Fruit fly (Drosophila melanogaster) whole organism, embryonic: Measurements from ENCODE around the gene H2.0.

Source experiments
- Bgb ChIP-seq: fragments of 200-800 bp; sonication (Bioruptor generic); IDR thresholded peaks from 2 replicates; pipeline ENCODE4 v1.3.6; 2022; ENCODE audit warnings: missing biosample characterization, missing genetic modification characterization; ENCODE audit not compliant: partially characterized antibody
- CG10366 ChIP-seq: fragments of 200-800 bp; sonication (Bioruptor generic); IDR thresholded peaks from 2 replicates; pipeline ENCODE4 v1.3.6; 2022; ENCODE audit warnings: missing biosample characterization, missing genetic modification characterization
- CG10462 ChIP-seq: fragments of 200-800 bp; sonication (Bioruptor generic); optimal IDR thresholded peaks from 2 replicates; lab custom pipeline; 2016; ENCODE audit warnings: missing biosample characterization, missing genetic modification characterization
- CG10959 ChIP-seq: fragments of 200-800 bp; sonication (Bioruptor generic); IDR thresholded peaks from 2 replicates; pipeline ENCODE4 v1.3.6; 2022; ENCODE audit warnings: missing biosample characterization, missing genetic modification characterization
- CG11723 ChIP-seq: fragments of 200-800 bp; sonication (Bioruptor generic); optimal IDR thresholded peaks from 2 replicates; lab custom pipeline; 2017; ENCODE audit warnings: missing biosample characterization, mild to moderate bottlenecking, missing genetic modification characterization
- CG12236 ChIP-seq: fragments of 200-800 bp; sonication (Bioruptor generic); optimal IDR thresholded peaks from 2 replicates; lab custom pipeline; 2016; ENCODE audit warnings: missing biosample characterization, missing genetic modification characterization
- CG14667 ChIP-seq: fragments of 200-800 bp; sonication (Bioruptor generic); IDR thresholded peaks from 2 replicates; pipeline ENCODE4 v1.3.6; 2022; ENCODE audit warnings: missing biosample characterization, missing genetic modification characterization
- CG17612 ChIP-seq: fragments of 200-800 bp; sonication (Bioruptor generic); IDR thresholded peaks from 2 replicates; pipeline ENCODE4 v1.3.6; 2022; ENCODE audit warnings: missing biosample characterization, missing genetic modification characterization
- CG18764 ChIP-seq: fragments of 200-800 bp; sonication (Bioruptor generic); optimal IDR thresholded peaks from 3 replicates; lab custom pipeline; 2016; ENCODE audit warnings: missing biosample characterization, missing genetic modification characterization
- CG2199 ChIP-seq: fragments of 200-800 bp; sonication (Bioruptor generic); IDR thresholded peaks from 3 replicates; pipeline ENCODE4 v1.3.6; 2022; ENCODE audit warnings: missing biosample characterization, missing genetic modification characterization
- CG32772 ChIP-seq: fragments of 200-800 bp; sonication (Bioruptor generic); IDR thresholded peaks from 2 replicates; pipeline ENCODE4 v1.3.6; 2022; ENCODE audit warnings: missing biosample characterization, missing genetic modification characterization
- CG34376 ChIP-seq: fragments of 200-800 bp; sonication (Bioruptor generic); optimal IDR thresholded peaks from 2 replicates; lab custom pipeline; 2018; ENCODE audit warnings: missing biosample characterization, mild to moderate bottlenecking, missing genetic modification characterization
- CG3726 ChIP-seq: fragments of 200-800 bp; sonication (Bioruptor generic); IDR thresholded peaks from 3 replicates; pipeline ENCODE4, ENCODE4 v1.3.6; 2022; ENCODE audit warnings: missing biosample characterization, missing genetic modification characterization
- CG4617 ChIP-seq: fragments of 200-800 bp; sonication (Bioruptor generic); optimal IDR thresholded peaks from 3 replicates; lab custom pipeline; 2016; ENCODE audit warnings: missing biosample characterization, missing genetic modification characterization, borderline replicate concordance
- CG6791 ChIP-seq: fragments of 200-800 bp; sonication (Bioruptor generic); IDR thresholded peaks from 3 replicates; pipeline ENCODE4 v1.3.6; 2022; ENCODE audit warnings: missing biosample characterization, missing genetic modification characterization; ENCODE audit not compliant: partially characterized antibody
- CG9797 ChIP-seq: fragments of 200-800 bp; sonication (Bioruptor generic); optimal IDR thresholded peaks from 3 replicates; lab custom pipeline; 2018; ENCODE audit warnings: missing biosample characterization, mild to moderate bottlenecking, missing genetic modification characterization
- Deaf1 ChIP-seq: fragments of 200-800 bp; optimal IDR thresholded peaks from 3 replicates; lab custom pipeline; 2019; ENCODE audit warnings: missing biosample characterization, mild to moderate bottlenecking, missing genetic modification characterization, moderate library complexity
- Dfd ChIP-seq, 2 experiments: fragments of >200 bp; optimal IDR thresholded peaks; 2 replicates each; lab custom pipeline; 2017; ENCODE audit warnings: missing biosample characterization in 2 of 2, missing genetic modification characterization in 2 of 2
- Dp ChIP-seq: fragments of 200-800 bp; sonication (Bioruptor generic); optimal IDR thresholded peaks from 2 replicates; lab custom pipeline; 2018; ENCODE audit warnings: missing biosample characterization, mild to moderate bottlenecking, missing genetic modification characterization, moderate library complexity
- E2f1 ChIP-seq: fragments of 200-800 bp; sonication (Bioruptor generic); IDR thresholded peaks from 2 replicates; pipeline ENCODE4 v1.3.6; 2022; ENCODE audit warnings: missing biosample characterization, missing genetic modification characterization
- GATAe ChIP-seq: fragments of 200-800 bp; sonication (Bioruptor generic); conservative IDR thresholded peaks from 2 replicates; pipeline ENCODE4 v1.3.6; 2022; ENCODE audit warnings: missing biosample characterization, missing genetic modification characterization
- Gug ChIP-seq: fragments of 200-800 bp; sonication (Bioruptor generic); IDR thresholded peaks from 4 replicates; pipeline ENCODE4 v1.3.6; 2022; ENCODE audit warnings: missing biosample characterization, missing genetic modification characterization
- Hey ChIP-seq: fragments of 200-800 bp; sonication (Bioruptor generic); optimal IDR thresholded peaks from 3 replicates; lab custom pipeline; 2018; ENCODE audit warnings: missing biosample characterization, mild to moderate bottlenecking, missing genetic modification characterization
- Hr78 ChIP-seq, 2 experiments: fragments of 200-800 bp in 1 of 2; fragments of >200 bp in 1 of 2; sonication (Bioruptor generic) in 1 of 2; optimal IDR thresholded peaks; 2 replicates each; lab custom pipeline; 2017 to 2019; ENCODE audit warnings: missing biosample characterization in 2 of 2, missing genetic modification characterization in 2 of 2, mild to moderate bottlenecking in 1 of 2, moderate library complexity in 1 of 2
- MESR4 ChIP-seq: fragments of 200-800 bp; sonication (Bioruptor generic); optimal IDR thresholded peaks from 2 replicates; lab custom pipeline; 2018; ENCODE audit warnings: missing biosample characterization, mild to moderate bottlenecking, missing genetic modification characterization, moderate library complexity
- Med ChIP-seq: fragments of 200-800 bp; sonication (Bioruptor generic); peaks from one replicate; lab custom pipeline; 2016; ENCODE audit warnings: missing biosample characterization, missing genetic modification characterization, mild to moderate bottlenecking, inconsistent platforms, moderate library complexity
- Myb ChIP-seq: fragments of 200-800 bp; sonication (Bioruptor generic); optimal IDR thresholded peaks from 2 replicates; lab custom pipeline; 2016; ENCODE audit warnings: missing biosample characterization, missing genetic modification characterization
- Rfx ChIP-seq: fragments of 200-800 bp; sonication (Bioruptor generic); IDR thresholded peaks from 2 replicates; pipeline ENCODE4 v1.3.6; 2022; ENCODE audit warnings: missing biosample characterization, missing genetic modification characterization
- ash1 ChIP-seq: fragments of 200-800 bp; sonication (Bioruptor generic); optimal IDR thresholded peaks from 2 replicates; lab custom pipeline; 2018; ENCODE audit warnings: missing biosample characterization, mild to moderate bottlenecking, missing genetic modification characterization
- cg ChIP-seq: fragments of 200-800 bp; sonication (Bioruptor generic); optimal IDR thresholded peaks from 3 replicates; lab custom pipeline; 2019; ENCODE audit warnings: missing biosample characterization, mild to moderate bottlenecking, missing genetic modification characterization, moderate library complexity
- ci ChIP-seq: fragments of 200-800 bp; sonication (Bioruptor generic); IDR thresholded peaks from 3 replicates; pipeline ENCODE4 v1.3.6; 2022; ENCODE audit warnings: missing biosample characterization, missing genetic modification characterization
- exex ChIP-seq: fragments of 200-800 bp; sonication (Bioruptor generic); optimal IDR thresholded peaks from 4 replicates; lab custom pipeline; 2018; ENCODE audit warnings: missing biosample characterization, mild to moderate bottlenecking, missing genetic modification characterization, moderate library complexity
- fd3F ChIP-seq: fragments of 200-800 bp; sonication (Bioruptor generic); optimal IDR thresholded peaks from 2 replicates; lab custom pipeline; 2018; ENCODE audit warnings: missing biosample characterization, mild to moderate bottlenecking, missing genetic modification characterization, moderate library complexity
- gem ChIP-seq: fragments of 200-800 bp; sonication (Bioruptor generic); optimal IDR thresholded peaks from 2 replicates; lab custom pipeline; 2019; ENCODE audit warnings: missing biosample characterization, mild to moderate bottlenecking, missing genetic modification characterization, moderate library complexity
- gro ChIP-seq: fragments of 200-800 bp; sonication (Bioruptor generic); optimal IDR thresholded peaks from 2 replicates; lab custom pipeline; 2016; ENCODE audit warnings: missing biosample characterization, missing genetic modification characterization
- gsb ChIP-seq: fragments of 200-800 bp; sonication (Bioruptor generic); IDR thresholded peaks from 2 replicates; pipeline ENCODE4 v1.3.6; 2022; ENCODE audit warnings: missing biosample characterization, missing genetic modification characterization
- hth ChIP-seq: fragments of >200 bp; optimal IDR thresholded peaks from 2 replicates; lab custom pipeline; 2017; ENCODE audit warnings: inconsistent platforms
- kay ChIP-seq: fragments of 200-800 bp; sonication (Bioruptor generic); optimal IDR thresholded peaks from 2 replicates; lab custom pipeline; 2016; ENCODE audit warnings: missing biosample characterization, missing genetic modification characterization
- lbe ChIP-seq: fragments of 200-800 bp; sonication (Bioruptor generic); optimal IDR thresholded peaks from 2 replicates; lab custom pipeline; 2016; ENCODE audit warnings: missing biosample characterization, mild to moderate bottlenecking, missing genetic modification characterization
- nom ChIP-seq: fragments of 200-800 bp; sonication (Bioruptor generic); optimal IDR thresholded peaks from 2 replicates; lab custom pipeline; 2017; ENCODE audit warnings: missing biosample characterization, missing genetic modification characterization, mild to moderate bottlenecking, moderate library complexity, missing genetic modification reagents
- pfk ChIP-seq: fragments of 200-800 bp; sonication (Bioruptor generic); optimal IDR thresholded peaks from 2 replicates; lab custom pipeline; 2018; ENCODE audit warnings: missing biosample characterization, mild to moderate bottlenecking, missing genetic modification characterization, moderate library complexity
- pzg ChIP-seq: fragments of 200-800 bp; sonication (Bioruptor generic); optimal IDR thresholded peaks from 3 replicates; lab custom pipeline; 2018; ENCODE audit warnings: missing biosample characterization, mild to moderate bottlenecking, missing genetic modification characterization, moderate library complexity
- row ChIP-seq: fragments of 200-800 bp; sonication (Bioruptor generic); IDR thresholded peaks from 3 replicates; pipeline ENCODE4 v1.3.6; 2022; ENCODE audit warnings: missing biosample characterization, missing genetic modification characterization
- sisA ChIP-seq: fragments of 200-800 bp; sonication (Bioruptor generic); IDR thresholded peaks from 2 replicates; pipeline ENCODE4 v1.3.6; 2022; ENCODE audit warnings: missing biosample characterization, missing genetic modification characterization
- slou ChIP-seq: fragments of 200-800 bp; sonication (Bioruptor generic); optimal IDR thresholded peaks from 3 replicates; lab custom pipeline; 2016; ENCODE audit warnings: missing biosample characterization, missing genetic modification characterization
- sr ChIP-seq: fragments of 200-800 bp; sonication (Bioruptor generic); IDR thresholded peaks from 3 replicates; pipeline ENCODE4 v1.3.6; 2022; ENCODE audit warnings: missing biosample characterization, missing genetic modification characterization
- sug ChIP-seq: fragments of 200-800 bp; optimal IDR thresholded peaks from 2 replicates; lab custom pipeline; 2019; ENCODE audit warnings: missing biosample characterization, mild to moderate bottlenecking, missing genetic modification characterization, moderate library complexity
- usp ChIP-seq: fragments of >200 bp; optimal IDR thresholded peaks from 2 replicates; lab custom pipeline; 2017; ENCODE audit warnings: missing biosample characterization, missing genetic modification characterization
- vnd ChIP-seq: fragments of 200-800 bp; sonication (Bioruptor generic); IDR thresholded peaks from 3 replicates; pipeline ENCODE4 v1.3.6; 2022; ENCODE audit warnings: missing biosample characterization, missing genetic modification characterization; ENCODE audit not compliant: partially characterized antibody

Gene H2.0

DNA sequence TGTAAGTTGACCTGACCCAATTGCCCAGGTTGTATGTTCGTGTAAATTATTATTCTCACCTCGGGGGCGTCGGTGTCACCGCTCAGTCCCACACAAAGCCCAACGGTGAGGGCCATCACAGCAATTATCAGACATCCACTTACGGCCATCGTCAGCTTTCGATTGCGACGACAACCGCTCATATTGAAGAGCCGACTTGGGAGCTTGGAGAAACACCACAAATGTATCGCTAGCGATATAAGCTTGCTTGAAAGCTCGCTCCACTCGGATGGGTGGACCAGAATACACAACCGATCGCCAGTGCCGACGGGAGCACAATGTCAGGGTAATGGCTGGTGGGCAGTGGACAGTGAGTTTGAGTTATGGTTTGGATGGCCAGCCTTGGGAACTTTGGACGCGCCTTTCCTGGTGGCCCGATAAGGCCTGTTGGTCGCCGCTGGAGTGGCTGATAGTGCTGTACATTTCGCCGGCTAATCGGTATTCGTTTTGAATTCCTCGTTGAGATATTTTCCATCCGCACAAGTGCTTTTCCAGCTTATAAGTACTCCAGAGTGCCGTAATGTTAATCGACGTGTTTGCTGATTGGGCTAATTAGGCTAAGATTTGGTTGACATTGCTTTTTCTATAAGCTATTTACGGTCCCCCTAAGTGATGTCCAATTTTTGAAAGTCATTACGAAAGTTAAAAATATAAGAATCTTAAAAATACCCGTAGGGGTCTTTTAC lies 12.5 kb downstream of the H2.0 start, which contains the start of gene Gal:
TSS of gene Gal (minus strand) at position 320 of the 725 bp plus-strand sequence.
- TF ChIP-seq ci (peak; percentile 33; the same call in 1 of the 3 replicates), Hr78 (GFP tag; optimal IDR thresholded peaks at IDR 0.05; lab: Kevin White, UChicago) (peak in 1 of 2 experiments; percentile 28), E2f1 (no peak), gem (tag; lab: Kevin White, UChicago) (no peak), CG34376 (peak; percentile 1), sr (GFP tag; lab: Robert Waterston, UW) (0 out of 3 replicates have a peak, but pooled peaks have one; percentile 53), exex (tag; lab: Kevin White, UChicago) (peak; percentile 97), Med (peak; percentile 64), Deaf1 (tag; lab: Kevin White, UChicago) (no peak), gro (peak; percentile 2), vnd (GFP tag; lab: Robert Waterston, UW) (0 out of 3 replicates have a peak, but pooled peaks have one; percentile 27), CG3726 (0 out of 3 replicates have a peak, but pooled peaks have one; percentile 30), CG2199 (GFP tag; lab: Robert Waterston, UW) (0 out of 3 replicates have a peak, but pooled peaks have one; percentile 35), nom (GFP tag; lab: Kevin White, UChicago) (peak; percentile 42), sug (tag; lab: Kevin White, UChicago) (peak; percentile 83), CG17612 (GFP tag; lab: Robert Waterston, UW) (no peak), pfk (GFP tag; lab: Kevin White, UChicago) (no peak), GATAe (GFP tag; lab: Robert Waterston, UW) (no peak), Bgb (GFP tag; lab: Robert Waterston, UW) (no peak), slou (GFP tag; lab: Kevin White, UChicago) (no peak)

DNA sequence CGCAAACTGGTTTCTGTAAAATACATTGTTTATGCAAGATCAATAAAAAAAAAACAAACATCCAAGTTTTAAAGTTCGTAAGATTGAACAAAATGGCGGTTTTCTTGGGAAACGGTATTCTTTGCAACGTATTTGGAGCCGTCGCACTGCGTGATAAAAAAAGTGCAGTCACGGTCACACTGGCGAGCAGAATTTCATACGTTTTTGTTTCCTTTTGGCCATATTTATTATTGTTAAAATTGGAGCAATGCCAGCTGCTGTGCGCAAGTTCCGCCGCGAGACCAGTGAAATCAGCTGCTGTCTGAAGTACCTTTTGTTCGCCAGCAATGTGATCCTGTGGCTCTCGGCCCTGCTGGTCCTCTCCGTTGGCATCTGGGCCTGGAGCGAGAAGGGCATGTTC lies 19.1 kb downstream of the H2.0 start, which contains the start of gene Tsp26A:
TSS of gene Tsp26A (plus strand) at position 164 of the 400 bp plus-strand sequence.
- no peak for TF ChIP-seq CG18764 (GFP tag; lab: Kevin White, UChicago)
- no peak for TF ChIP-seq kay
- no peak for TF ChIP-seq usp
- TF ChIP-seq CG11723 (GFP tag; lab: Kevin White, UChicago), result no peak
- no peak for TF ChIP-seq CG10959
- 0 out of 3 replicates have a peak, but pooled peaks have one; percentile 35 for TF ChIP-seq CG6791 (GFP tag; lab: Robert Waterston, UW)
- no peak for TF ChIP-seq Dfd (GFP tag; optimal IDR thresholded peaks at IDR 0.05; lab: Kevin White, UChicago)
- peak; percentile 47 for TF ChIP-seq Dp (GFP tag; lab: Kevin White, UChicago)
- peak; percentile 42 for TF ChIP-seq pzg (GFP tag; lab: Kevin White, UChicago)
- no peak for TF ChIP-seq CG12236
- no peak for TF ChIP-seq CG32772 (GFP tag; lab: Robert Waterston, UW)
- TF ChIP-seq CG14667 (GFP tag; lab: Robert Waterston, UW), result no peak
- TF ChIP-seq fd3F (GFP tag; lab: Kevin White, UChicago), result no peak
- no peak for TF ChIP-seq CG10366 (GFP tag; lab: Robert Waterston, UW)
- TF ChIP-seq CG4617, result peak; percentile 61
- no peak for TF ChIP-seq Hey
- peak; percentile 78 for TF ChIP-seq MESR4 (GFP tag; lab: Kevin White, UChicago)
- TF ChIP-seq hth, result no peak
- no peak for TF ChIP-seq gsb (GFP tag; lab: Robert Waterston, UW)
- peak; percentile 23; the same call in 1 of the 2 replicates for TF ChIP-seq Rfx (GFP tag; lab: Robert Waterston, UW)
- no peak for TF ChIP-seq Gug (GFP tag; lab: Robert Waterston, UW)
- TF ChIP-seq lbe (GFP tag; lab: Kevin White, UChicago), result no peak
- TF ChIP-seq CG10462, result no peak
- TF ChIP-seq CG9797 (GFP tag; lab: Kevin White, UChicago), result peak; percentile 40
- TF ChIP-seq Med, result peak; percentile 62
- TF ChIP-seq ash1 (GFP tag; lab: Kevin White, UChicago), result no peak
- no peak for TF ChIP-seq sisA (GFP tag; lab: Robert Waterston, UW)
- TF ChIP-seq cg (GFP tag; lab: Kevin White, UChicago), result no peak
- TF ChIP-seq row (GFP tag; lab: Robert Waterston, UW), result 0 out of 3 replicates have a peak, but pooled peaks have one; percentile 23
- TF ChIP-seq Myb (GFP tag; lab: Kevin White, UChicago), result peak; percentile 39
